Fruit fly (Drosophila melanogaster) whole organism, wandering third instar larva: ENCODE results near the gene Tbca.

Experiments
- Dfd ChIP-seq: fragments of >200 bp; optimal IDR thresholded peaks from 2 replicates; lab custom pipeline; 2017; ENCODE audit warnings: missing biosample characterization, missing genetic modification characterization
- brk ChIP-seq: fragments of 200-800 bp; sonication (Bioruptor generic); optimal IDR thresholded peaks from 2 replicates; lab custom pipeline; 2016; ENCODE audit warnings: missing biosample characterization, mild to moderate bottlenecking, missing genetic modification characterization
- foxo ChIP-seq, 2 experiments: fragments of 200-800 bp; sonication (Bioruptor generic); optimal IDR thresholded peaks; 2 replicates in 1 of 2; 3 replicates in 1 of 2; lab custom pipeline; 2016 to 2017; ENCODE audit warnings: missing biosample characterization in 2 of 2, missing genetic modification characterization in 2 of 2
- psq ChIP-seq: fragments of 200-800 bp; sonication (Bioruptor generic); optimal IDR thresholded peaks from 3 replicates; lab custom pipeline; 2017; ENCODE audit warnings: missing biosample characterization, mild to moderate bottlenecking, missing genetic modification characterization, moderate library complexity
- rgr ChIP-seq: fragments of 200-800 bp; sonication (Bioruptor generic); optimal IDR thresholded peaks from 3 replicates; lab custom pipeline; 2016; ENCODE audit warnings: missing biosample characterization, mild to moderate bottlenecking, missing genetic modification characterization
- sv ChIP-seq: fragments of 200-800 bp; sonication (Bioruptor generic); optimal IDR thresholded peaks from 3 replicates; lab custom pipeline; 2016; ENCODE audit warnings: missing biosample characterization, missing genetic modification characterization

DNA sequence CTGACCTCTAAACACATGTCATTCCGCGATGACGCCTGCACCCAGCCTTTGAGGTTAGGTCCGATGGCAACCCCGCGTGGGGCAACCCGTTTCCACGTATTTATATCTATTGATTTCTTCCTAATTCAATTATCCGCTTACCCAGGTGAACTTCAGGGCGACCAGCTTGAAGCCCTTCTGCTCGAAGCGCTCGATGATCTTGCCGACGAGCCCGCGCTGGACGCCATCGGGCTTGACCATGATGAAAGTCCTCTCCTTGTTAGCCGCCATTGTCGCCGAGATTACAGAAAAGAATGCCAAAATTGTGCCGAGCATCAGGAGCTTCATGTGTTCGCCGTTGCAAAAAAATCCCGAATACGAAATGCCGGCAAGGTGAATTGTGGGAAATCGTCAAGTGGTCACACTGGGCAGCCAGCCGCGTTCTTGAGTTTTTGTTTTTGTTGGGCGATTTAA is 2.4 kb downstream of the Tbca start, which contains the start of gene awd:
- TF ChIP-seq Dfd (GFP tag; lab: Kevin White, UChicago) (no peak), rgr (GFP tag; lab: Kevin White, UChicago) (peak; percentile 57), psq (peak; percentile 9), foxo (GFP tag; optimal IDR thresholded peaks at IDR 0.05; lab: Kevin White, UChicago) (peak in 1 of 2 experiments; percentile 29), brk (no peak), sv (no peak)
